Worm (Caenorhabditis elegans) whole organism, L1 larva: ENCODE data around the gene T01D3.1.

Experiments
- C16A3.4 ChIP-seq: fragments of 150-350 bp; optimal IDR thresholded peaks from 2 replicates; lab custom pipeline; 2014; ENCODE audit warnings: missing biosample characterization, missing genetic modification characterization
- Y116A8C.19 ChIP-seq: sonication (generic microtip); optimal IDR thresholded peaks from 2 replicates; lab custom pipeline; 2016; ENCODE audit warnings: missing compliant biosample characterization, missing genetic modification characterization, borderline replicate concordance
- alr-1 ChIP-seq: fragments of 200-800 bp; sonication (Bioruptor generic); optimal IDR thresholded peaks from 2 replicates; lab custom pipeline; 2018; ENCODE audit warnings: borderline replicate concordance, mild to moderate bottlenecking, missing genetic modification characterization, missing compliant biosample characterization
- aly-2 ChIP-seq: fragments of 150-350 bp; optimal IDR thresholded peaks from 2 replicates; lab custom pipeline; 2014; ENCODE audit warnings: missing biosample characterization, missing genetic modification characterization
- ama-1 ChIP-seq: fragments of 150-350 bp; optimal IDR thresholded peaks from 2 replicates; lab custom pipeline; 2014
- blmp-1 ChIP-seq: fragments of 150-350 bp; optimal IDR thresholded peaks from 2 replicates; lab custom pipeline; 2014; ENCODE audit warnings: missing biosample characterization, missing genetic modification characterization
- ceh-63 ChIP-seq: fragments of 200-800 bp; sonication (Bioruptor generic); optimal IDR thresholded peaks from 2 replicates; lab custom pipeline; 2018; ENCODE audit warnings: mild to moderate bottlenecking, missing genetic modification characterization, missing compliant biosample characterization
- ceh-8 ChIP-seq: fragments of 200-800 bp; sonication (Bioruptor generic); optimal IDR thresholded peaks from 2 replicates; lab custom pipeline; 2018; ENCODE audit warnings: mild to moderate bottlenecking, missing genetic modification characterization, moderate library complexity, missing compliant biosample characterization
- ceh-82 ChIP-seq, 3 experiments: fragments of 150-350 bp in 1 of 3; sonication (generic microtip) in 2 of 3; optimal IDR thresholded peaks; 2 replicates each; lab custom pipeline; 2014 to 2017; ENCODE audit warnings: missing biosample characterization in 3 of 3, missing genetic modification characterization in 3 of 3
- ceh-90 ChIP-seq: sonication (generic microtip); optimal IDR thresholded peaks from 2 replicates; lab custom pipeline; 2016; ENCODE audit warnings: missing genetic modification characterization, missing compliant biosample characterization
- dsc-1 ChIP-seq: sonication (generic microtip); optimal IDR thresholded peaks from 2 replicates; lab custom pipeline; 2016; ENCODE audit warnings: mild to moderate bottlenecking, missing genetic modification characterization, missing compliant biosample characterization
- efl-1 ChIP-seq, 4 experiments: fragments of 150-350 bp; optimal IDR thresholded peaks in 3 of 4; peaks in 1 of 4; 1 replicate in 1 of 4; 2 replicates in 3 of 4; lab custom pipeline; 2014; ENCODE audit warnings: missing biosample characterization in 2 of 4, missing genetic modification characterization in 2 of 4, missing genetic modification reagents in 2 of 4
- efl-3 ChIP-seq: fragments of 200-800 bp; sonication (Bioruptor generic); optimal IDR thresholded peaks from 2 replicates; lab custom pipeline; 2018; ENCODE audit warnings: mild to moderate bottlenecking, missing genetic modification characterization, missing compliant biosample characterization
- egl-13 ChIP-seq: sonication (generic microtip); optimal IDR thresholded peaks from 2 replicates; lab custom pipeline; 2016; ENCODE audit warnings: missing genotype, missing genetic modification reagents, missing genetic modification characterization, missing compliant biosample characterization
- egl-27 ChIP-seq, 2 experiments: fragments of 150-350 bp in 1 of 2; sonication (generic microtip); optimal IDR thresholded peaks; 3 replicates each; lab custom pipeline; 2017 to 2018; ENCODE audit warnings: missing biosample characterization in 2 of 2, missing genetic modification characterization in 2 of 2, missing genetic modification reagents in 2 of 2
- ets-5 ChIP-seq: fragments of 200-800 bp; sonication (Bioruptor generic); IDR thresholded peaks from 2 replicates; pipeline ENCODE4 v1.3.6; 2022; ENCODE audit warnings: missing genetic modification characterization, missing compliant biosample characterization
- fkh-4 ChIP-seq: sonication (generic microtip); optimal IDR thresholded peaks from 2 replicates; lab custom pipeline; 2016; ENCODE audit warnings: missing compliant biosample characterization, missing genetic modification characterization, borderline replicate concordance
- fkh-8 ChIP-seq: sonication (generic microtip); optimal IDR thresholded peaks from 2 replicates; lab custom pipeline; 2016; ENCODE audit warnings: mild to moderate bottlenecking, missing genetic modification characterization, missing compliant biosample characterization
- hlh-17 ChIP-seq: fragments of 200-800 bp; sonication (Bioruptor generic); optimal IDR thresholded peaks from 2 replicates; lab custom pipeline; 2018; ENCODE audit warnings: missing genetic modification characterization, mild to moderate bottlenecking, missing compliant biosample characterization, moderate library complexity, borderline replicate concordance
- hlh-4 ChIP-seq: sonication (generic microtip); optimal IDR thresholded peaks from 2 replicates; lab custom pipeline; 2016; ENCODE audit warnings: mild to moderate bottlenecking, missing genetic modification characterization, missing compliant biosample characterization
- hpl-2 ChIP-seq: fragments of 150-350 bp; optimal IDR thresholded peaks from 2 replicates; lab custom pipeline; 2014; ENCODE audit warnings: missing biosample characterization, missing genetic modification reagents, missing genetic modification characterization
- isw-1 ChIP-seq: fragments of 200-800 bp; sonication (Bioruptor generic); IDR thresholded peaks from 2 replicates; pipeline ENCODE4 v1.3.6; 2022; ENCODE audit warnings: missing genetic modification characterization, missing compliant biosample characterization
- lin-13 ChIP-seq: fragments of 150-350 bp; optimal IDR thresholded peaks from 2 replicates; lab custom pipeline; 2014; ENCODE audit warnings: missing biosample characterization, missing genetic modification reagents, missing genetic modification characterization
- lin-15B ChIP-seq: fragments of 150-350 bp; sonication (generic microtip); optimal IDR thresholded peaks from 3 replicates; lab custom pipeline; 2014; ENCODE audit warnings: missing biosample characterization, missing genetic modification characterization
- mab-9 ChIP-seq: fragments of 200-800 bp; sonication (Bioruptor generic); IDR thresholded peaks from 2 replicates; pipeline ENCODE4 v1.3.6; 2022; ENCODE audit warnings: missing genetic modification reagents, missing genetic modification characterization, missing compliant biosample characterization
- mep-1 ChIP-seq: fragments of 150-350 bp; optimal IDR thresholded peaks from 2 replicates; lab custom pipeline; 2014; ENCODE audit warnings: missing biosample characterization, missing genetic modification characterization
- nhr-11 ChIP-seq: fragments of 150-350 bp; optimal IDR thresholded peaks from 2 replicates; lab custom pipeline; 2014; ENCODE audit warnings: missing biosample characterization, missing genetic modification characterization
- nhr-20 ChIP-seq: sonication (generic microtip); optimal IDR thresholded peaks from 2 replicates; lab custom pipeline; 2016; ENCODE audit warnings: mild to moderate bottlenecking, missing genetic modification characterization, missing compliant biosample characterization
- nhr-71 ChIP-seq: sonication (generic microtip); optimal IDR thresholded peaks from 2 replicates; lab custom pipeline; 2016; ENCODE audit warnings: mild to moderate bottlenecking, missing genetic modification characterization, moderate library complexity, missing compliant biosample characterization
- nhr-77 ChIP-seq: fragments of 150-350 bp; optimal IDR thresholded peaks from 2 replicates; lab custom pipeline; 2014; ENCODE audit warnings: missing biosample characterization, missing genetic modification characterization
- nhr-85 ChIP-seq: sonication (generic microtip); peaks from one replicate; lab custom pipeline; 2016; ENCODE audit warnings: missing genetic modification characterization, inconsistent platforms, missing compliant biosample characterization
- pag-3 ChIP-seq: sonication (generic microtip); optimal IDR thresholded peaks from 2 replicates; lab custom pipeline; 2017; ENCODE audit warnings: missing genetic modification characterization, mild to moderate bottlenecking, missing compliant biosample characterization, antibody characterized with exemption, borderline replicate concordance; ENCODE audit not compliant: insufficient read depth
- pax-3 ChIP-seq: fragments of 200-800 bp; sonication (Bioruptor generic); optimal IDR thresholded peaks from 2 replicates; lab custom pipeline; 2018; ENCODE audit warnings: mild to moderate bottlenecking, missing genetic modification characterization, moderate library complexity, missing compliant biosample characterization
- pqm-1 ChIP-seq: sonication (generic microtip); optimal IDR thresholded peaks from 3 replicates; lab custom pipeline; 2017; ENCODE audit warnings: missing biosample characterization, missing genetic modification characterization
- snu-23 ChIP-seq: sonication (generic microtip); optimal IDR thresholded peaks from 2 replicates; lab custom pipeline; 2016; ENCODE audit warnings: missing genetic modification characterization, missing compliant biosample characterization
- sup-37 ChIP-seq: fragments of 200-800 bp; sonication (Bioruptor generic); optimal IDR thresholded peaks from 2 replicates; lab custom pipeline; 2018; ENCODE audit warnings: mild to moderate bottlenecking, missing genetic modification characterization, missing compliant biosample characterization
- unc-86 ChIP-seq: sonication (generic microtip); optimal IDR thresholded peaks from 2 replicates; lab custom pipeline; 2016; ENCODE audit warnings: missing genetic modification characterization, missing compliant biosample characterization
- vab-15 ChIP-seq: sonication (generic microtip); optimal IDR thresholded peaks from 2 replicates; lab custom pipeline; 2017; ENCODE audit warnings: missing genotype, mild to moderate bottlenecking, missing genetic modification characterization, missing compliant biosample characterization
- zag-1 ChIP-seq: fragments of 150-350 bp; optimal IDR thresholded peaks from 2 replicates; lab custom pipeline; 2014; ENCODE audit warnings: missing biosample characterization, missing genetic modification characterization
- zip-4 ChIP-seq: fragments of 200-800 bp; sonication (Bioruptor generic); optimal IDR thresholded peaks from 2 replicates; lab custom pipeline; 2018; ENCODE audit warnings: mild to moderate bottlenecking, missing genetic modification characterization, moderate library complexity, missing compliant biosample characterization
- ztf-11 ChIP-seq, 2 experiments: sonication (generic microtip); optimal IDR thresholded peaks; 2 replicates each; lab custom pipeline; 2016 to 2017; ENCODE audit warnings: missing genetic modification characterization in 2 of 2, missing biosample characterization in 1 of 2, missing compliant biosample characterization in 1 of 2
- ztf-4 ChIP-seq: fragments of 150-350 bp; optimal IDR thresholded peaks from 2 replicates; lab custom pipeline; 2014; ENCODE audit warnings: missing biosample characterization, missing genetic modification characterization

Gene T01D3.1

ce11 chrV:13689592-13689991, at the start of gene T01D3.1:
T01D3.1 (plus strand) TSS chrV:13689892.
- no peak for TF ChIP-seq ztf-4 (tag; lab: Kevin White, UChicago)
- no peak for TF ChIP-seq snu-23 (GFP tag; lab: Kevin White, UChicago)
- no peak for TF ChIP-seq pqm-1 (tag; lab: Kevin White, UChicago)
- no peak for TF ChIP-seq egl-13 (tag; lab: Kevin White, UChicago)
- TF ChIP-seq isw-1: no peak
- TF ChIP-seq mep-1 (tag; lab: Kevin White, UChicago): no peak
- no peak for TF ChIP-seq sup-37
- no peak for TF ChIP-seq alr-1 (tag; lab: Kevin White, UChicago)

ce11 chrV:13645848-13646578, 43.7 kb upstream of the T01D3.1 start:
- no peak for TF ChIP-seq fkh-4 (tag; lab: Kevin White, UChicago)
- peak; percentile 72; the same call in 1 of the 2 replicates for TF ChIP-seq mab-9 (GFP tag; lab: Robert Waterston, UW)
- TF ChIP-seq ceh-8: peak; percentile 98

- TF ChIP-seq hlh-4 (tag; lab: Kevin White, UChicago): no peak
- no peak for TF ChIP-seq aly-2 (tag; lab: Kevin White, UChicago)
- TF ChIP-seq hlh-17: no peak
- TF ChIP-seq efl-1 (optimal IDR thresholded peaks at IDR 0.05; lab: Kevin White, UChicago): no peak
- TF ChIP-seq efl-1 (GFP tag; optimal IDR thresholded peaks at IDR 0.05 in 1 of 2; lab: Kevin White, UChicago): no peak
- TF ChIP-seq ztf-11 (tag; optimal IDR thresholded peaks at IDR 0.05; lab: Kevin White, UChicago): no peak
- no peak for TF ChIP-seq ets-5 (GFP tag; lab: Robert Waterston, UW)
- TF ChIP-seq ama-1 (lab: Kevin White, UChicago): no peak
- no peak for TF ChIP-seq dsc-1 (tag; lab: Kevin White, UChicago)
- no peak for TF ChIP-seq sup-37
- no peak for TF ChIP-seq mep-1 (tag; lab: Kevin White, UChicago)
- no peak for TF ChIP-seq efl-3 (GFP tag; lab: Kevin White, UChicago)
- TF ChIP-seq vab-15 (tag; lab: Kevin White, UChicago): no peak
- TF ChIP-seq isw-1: no peak
- TF ChIP-seq Y116A8C.19: no peak
- no peak for TF ChIP-seq nhr-71 (tag; lab: Kevin White, UChicago)
- TF ChIP-seq ceh-90 (tag; lab: Kevin White, UChicago): no peak
- no peak for TF ChIP-seq blmp-1 (tag; lab: Kevin White, UChicago)
- TF ChIP-seq, all 84 proteins: peak for 0
Observed at ce11 chrV:13647185-13647584, 42.5 kb upstream of the T01D3.1 start.

ce11 chrV:13647617-13648016, 42.1 kb upstream of the T01D3.1 start:
- no peak for TF ChIP-seq fkh-8
- TF ChIP-seq pqm-1 (tag; lab: Kevin White, UChicago): no peak
- no peak for TF ChIP-seq hlh-17
- no peak for TF ChIP-seq ceh-63
- TF ChIP-seq unc-86 (tag; lab: Kevin White, UChicago): no peak
- no peak for TF ChIP-seq pag-3 (tag; lab: Kevin White, UChicago)
- TF ChIP-seq, all 84 proteins: peak for 0

ce11 chrV:13649730-13650349, 39.9 kb upstream of the T01D3.1 start, which contains the start of gene H37A05.4:
H37A05.4 (minus strand) TSS chrV:13649780.
- TF ChIP-seq C16A3.4 (tag; lab: Kevin White, UChicago) (no peak), lin-13 (GFP tag; lab: Kevin White, UChicago) (no peak), nhr-11 (tag; lab: Kevin White, UChicago) (no peak), hlh-4 (tag; lab: Kevin White, UChicago) (no peak), hpl-2 (GFP tag; lab: Kevin White, UChicago) (no peak), ceh-63 (no peak), unc-86 (tag; lab: Kevin White, UChicago) (no peak), pax-3 (tag; lab: Kevin White, UChicago) (peak; percentile 20), nhr-85 (no peak), ztf-4 (tag; lab: Kevin White, UChicago) (peak; percentile 29), zag-1 (tag; lab: Kevin White, UChicago) (no peak), zip-4 (GFP tag; lab: Kevin White, UChicago) (no peak), dsc-1 (tag; lab: Kevin White, UChicago) (no peak), ceh-82 (tag; optimal IDR thresholded peaks at IDR 0.05; lab: Kevin White, UChicago) (no peak), nhr-77 (tag; lab: Kevin White, UChicago) (no peak), blmp-1 (tag; lab: Kevin White, UChicago) (no peak), lin-15B (tag; lab: Kevin White, UChicago) (no peak), egl-27 (tag; optimal IDR thresholded peaks at IDR 0.05; lab: Kevin White, UChicago) (no peak), nhr-20 (tag; lab: Kevin White, UChicago) (no peak)
